Worm (Caenorhabditis elegans) whole organism, early embryonic: ENCODE data around the gene T09E8.4.

Experiments
- B0310.2 ChIP-seq: sonication (generic microtip); optimal IDR thresholded peaks from 2 replicates; lab custom pipeline; 2016; ENCODE audit warnings: mild to moderate bottlenecking, missing genetic modification characterization, missing compliant biosample characterization
- F13C5.2 ChIP-seq: sonication (generic microtip); optimal IDR thresholded peaks from 2 replicates; lab custom pipeline; 2017; ENCODE audit warnings: mild to moderate bottlenecking, missing genetic modification characterization, inconsistent platforms, missing compliant biosample characterization
- aly-1 ChIP-seq: sonication (generic microtip); optimal IDR thresholded peaks from 2 replicates; lab custom pipeline; 2016; ENCODE audit warnings: missing genetic modification characterization, missing compliant biosample characterization
- ama-1 ChIP-seq: fragments of 150-350 bp; optimal IDR thresholded peaks from 2 replicates; lab custom pipeline; 2014
- ceh-13 ChIP-seq: fragments of 200-800 bp; sonication (Bioruptor generic); optimal IDR thresholded peaks from 2 replicates; lab custom pipeline; 2018; ENCODE audit warnings: mild to moderate bottlenecking, missing genetic modification characterization, missing compliant biosample characterization
- ceh-36 ChIP-seq: sonication (generic microtip); optimal IDR thresholded peaks from 2 replicates; lab custom pipeline; 2016; ENCODE audit warnings: missing genetic modification characterization, inconsistent platforms, missing compliant biosample characterization
- ets-7 ChIP-seq: sonication (generic microtip); optimal IDR thresholded peaks from 2 replicates; lab custom pipeline; 2016; ENCODE audit warnings: missing genotype, missing genetic modification characterization, missing compliant biosample characterization
- flt-1 ChIP-seq: fragments of 200-800 bp; sonication (Bioruptor generic); IDR thresholded peaks from 2 replicates; pipeline ENCODE4 v1.3.6; 2022; ENCODE audit warnings: missing genetic modification characterization, missing compliant biosample characterization
- hmbx-1 ChIP-seq: sonication (generic microtip); optimal IDR thresholded peaks from 2 replicates; lab custom pipeline; 2016; ENCODE audit warnings: mild to moderate bottlenecking, missing genetic modification characterization, missing compliant biosample characterization
- hmg-4 ChIP-seq: fragments of 200-800 bp; sonication (Bioruptor generic); optimal IDR thresholded peaks from 2 replicates; lab custom pipeline; 2018; ENCODE audit warnings: mild to moderate bottlenecking, missing genetic modification characterization, missing compliant biosample characterization
- hnd-1 ChIP-seq: sonication (generic microtip); optimal IDR thresholded peaks from 2 replicates; lab custom pipeline; 2016; ENCODE audit warnings: missing genetic modification characterization, missing compliant biosample characterization
- pes-1 ChIP-seq: fragments of 200-800 bp; sonication (Bioruptor generic); IDR thresholded peaks from 2 replicates; pipeline ENCODE4 v1.3.6; 2022; ENCODE audit warnings: missing genetic modification reagents, missing genetic modification characterization, missing compliant biosample characterization
- scrt-1 ChIP-seq: fragments of 200-800 bp; sonication (Bioruptor generic); IDR thresholded peaks from 2 replicates; pipeline ENCODE4 v1.3.6; 2022; ENCODE audit warnings: missing genetic modification characterization, missing compliant biosample characterization
- sea-1 ChIP-seq: fragments of 200-800 bp; sonication (Bioruptor generic); conservative IDR thresholded peaks from 2 replicates; pipeline ENCODE4 v1.3.6; 2022; ENCODE audit warnings: missing genetic modification characterization, missing compliant biosample characterization
- tbx-11 ChIP-seq: fragments of 200-800 bp; sonication (Bioruptor generic); IDR thresholded peaks from 2 replicates; pipeline ENCODE4 v1.3.6; 2022; ENCODE audit warnings: missing genetic modification characterization, missing compliant biosample characterization
- tbx-37 ChIP-seq: fragments of 200-800 bp; sonication (Bioruptor generic); conservative IDR thresholded peaks from 2 replicates; pipeline ENCODE4 v1.3.6; 2022; ENCODE audit warnings: missing genetic modification reagents, missing genetic modification characterization, missing compliant biosample characterization
- tra-4 ChIP-seq: sonication (generic microtip); optimal IDR thresholded peaks from 2 replicates; lab custom pipeline; 2017; ENCODE audit warnings: missing genetic modification characterization, missing compliant biosample characterization

T09E8.4 gene

ce11 chrV:13202127-13202610 lies 18.1 kb upstream of the T09E8.4 start, which contains the start of the genes col-159 and col-160:
TSS of gene col-159 (minus strand) at chrV:13202177.
TSS of gene col-160 (minus strand) at chrV:13202189.
- TF ChIP-seq aly-1 (tag; lab: Kevin White, UChicago) (no peak), ceh-13 (no peak), ets-7 (tag; lab: Kevin White, UChicago) (no peak), F13C5.2 (no peak), tra-4 (tag; lab: Kevin White, UChicago) (no peak)

DNA sequence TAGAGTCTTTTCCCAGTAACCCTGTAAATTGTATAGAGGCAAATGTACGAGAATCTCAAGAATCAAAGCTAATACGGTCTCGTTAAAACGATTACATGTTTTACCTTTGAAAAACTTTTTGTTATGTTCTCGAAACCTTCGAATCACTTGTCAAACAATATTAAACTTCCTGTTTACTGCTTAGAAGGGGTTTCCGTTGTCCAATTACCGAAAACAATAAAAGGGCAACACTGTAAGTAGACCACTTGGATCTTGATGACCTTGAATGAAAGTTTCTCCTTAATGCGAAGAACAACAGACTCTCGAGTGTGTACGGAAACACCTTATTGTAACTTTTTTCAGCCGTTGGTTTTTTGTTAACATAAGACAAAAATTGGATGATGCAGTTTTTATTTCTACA lies 16.6 kb upstream of the T09E8.4 start:
- no peak for TF ChIP-seq scrt-1
- TF ChIP-seq tbx-11 = no peak
- TF ChIP-seq F13C5.2 = no peak
- TF ChIP-seq hnd-1 (tag; lab: Kevin White, UChicago) = no peak
- no peak for TF ChIP-seq B0310.2
- no peak for TF ChIP-seq ama-1 (lab: Kevin White, UChicago)
- TF ChIP-seq tbx-37 (GFP tag; lab: Robert Waterston, UW) = no peak
- no peak for TF ChIP-seq tra-4 (tag; lab: Kevin White, UChicago)
- TF ChIP-seq sea-1 (GFP tag; lab: Robert Waterston, UW) = no peak
- no peak for TF ChIP-seq hmbx-1 (tag; lab: Kevin White, UChicago)
- no peak for TF ChIP-seq ceh-36 (tag; lab: Kevin White, UChicago)
- no peak for TF ChIP-seq ets-7 (tag; lab: Kevin White, UChicago)
- no peak for TF ChIP-seq flt-1 (GFP tag; lab: Robert Waterston, UW)
- no peak for TF ChIP-seq pes-1
- no peak for TF ChIP-seq ceh-13
- TF ChIP-seq hmg-4 (GFP tag; lab: Kevin White, UChicago) = no peak
- TF ChIP-seq aly-1 (tag; lab: Kevin White, UChicago) = no peak

DNA sequence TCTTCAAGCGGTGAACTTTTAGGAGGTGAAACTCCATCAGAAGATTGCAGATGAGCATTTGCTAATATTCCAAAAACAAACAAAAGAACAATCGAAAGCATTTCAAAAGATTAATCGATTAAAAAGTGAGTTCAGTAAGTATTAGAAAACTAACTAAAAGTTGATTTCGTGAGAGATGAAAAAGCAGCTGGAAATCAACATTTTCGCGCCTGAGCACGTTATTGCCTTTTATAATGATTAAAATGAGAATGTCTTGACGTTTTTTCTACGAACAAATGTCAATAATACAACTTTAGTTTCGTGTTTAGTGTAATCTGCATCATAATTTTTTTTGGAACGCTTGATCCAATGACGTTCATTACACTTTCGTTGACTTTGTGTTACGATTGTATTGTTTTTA lies 13.8 kb upstream of the T09E8.4 start, which contains the start of gene F57B1.9:
Gene F57B1.9 (minus strand): TSS at position 101 of the 400 bp plus-strand sequence.
- TF ChIP-seq hmg-4 (GFP tag; lab: Kevin White, UChicago) (no peak), ama-1 (lab: Kevin White, UChicago) (no peak), flt-1 (GFP tag; lab: Robert Waterston, UW) (no peak), tbx-37 (GFP tag; lab: Robert Waterston, UW) (no peak), tbx-11 (no peak), aly-1 (tag; lab: Kevin White, UChicago) (no peak), scrt-1 (no peak)

DNA sequence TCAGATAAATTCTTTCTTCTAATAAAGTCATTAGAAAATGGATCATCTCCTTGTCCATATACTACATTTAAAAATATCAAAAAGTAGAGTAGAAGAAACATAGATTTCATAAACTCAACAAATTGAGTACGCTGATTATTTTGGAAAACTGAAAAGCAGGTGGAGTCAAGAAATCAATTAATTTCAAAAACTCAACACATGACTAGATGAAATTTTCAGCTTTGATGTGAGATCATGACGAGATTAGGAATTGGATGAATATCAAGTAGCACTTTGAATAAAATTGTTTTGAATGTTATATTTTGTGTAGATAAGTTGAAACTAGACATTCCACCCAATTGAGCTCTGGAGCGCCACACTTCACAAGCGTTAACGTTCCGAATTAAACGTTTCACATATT lies 11.5 kb upstream of the T09E8.4 start, which contains the start of gene F57B1.1:
Gene F57B1.1 (minus strand): TSS at position 101 of the 400 bp plus-strand sequence.
- no peak for TF ChIP-seq hmg-4 (GFP tag; lab: Kevin White, UChicago)
- no peak for TF ChIP-seq ceh-36 (tag; lab: Kevin White, UChicago)
- no peak for TF ChIP-seq F13C5.2
- no peak for TF ChIP-seq aly-1 (tag; lab: Kevin White, UChicago)
- no peak for TF ChIP-seq ama-1 (lab: Kevin White, UChicago)
- no peak for TF ChIP-seq ets-7 (tag; lab: Kevin White, UChicago)
- no peak for TF ChIP-seq hnd-1 (tag; lab: Kevin White, UChicago)
- no peak for TF ChIP-seq hmbx-1 (tag; lab: Kevin White, UChicago)
- no peak for TF ChIP-seq tbx-37 (GFP tag; lab: Robert Waterston, UW)
- TF ChIP-seq scrt-1 = no peak
- no peak for TF ChIP-seq pes-1
- TF ChIP-seq ceh-13 = no peak
- no peak for TF ChIP-seq B0310.2
- no peak for TF ChIP-seq flt-1 (GFP tag; lab: Robert Waterston, UW)
- TF ChIP-seq sea-1 (GFP tag; lab: Robert Waterston, UW) = no peak
- TF ChIP-seq tbx-11 = no peak
- no peak for TF ChIP-seq tra-4 (tag; lab: Kevin White, UChicago)

- TF ChIP-seq B0310.2 (no peak), tbx-37 (GFP tag; lab: Robert Waterston, UW) (no peak), ceh-36 (tag; lab: Kevin White, UChicago) (no peak)
Observed at ce11 chrV:13193488-13194042, 9.5 kb upstream of the T09E8.4 start, which contains the start of gene sun-1. TSS of gene sun-1 (minus strand) at chrV:13193538.

ce11 chrV:13185384-13185783 lies 1.3 kb upstream of the T09E8.4 start, which contains the start of gene sri-6:
TSS of gene sri-6 (plus strand) at chrV:13185684.
- TF ChIP-seq hnd-1 (tag; lab: Kevin White, UChicago) (no peak), pes-1 (no peak), tra-4 (tag; lab: Kevin White, UChicago) (no peak), ceh-36 (tag; lab: Kevin White, UChicago) (no peak), flt-1 (GFP tag; lab: Robert Waterston, UW) (no peak), scrt-1 (no peak), B0310.2 (no peak), aly-1 (tag; lab: Kevin White, UChicago) (no peak), hmbx-1 (tag; lab: Kevin White, UChicago) (no peak), F13C5.2 (no peak), ceh-13 (no peak)

ce11 chrV:13181450-13181849 lies 2.6 kb downstream of the T09E8.4 start:
- no peak for TF ChIP-seq flt-1 (GFP tag; lab: Robert Waterston, UW)
- no peak for TF ChIP-seq aly-1 (tag; lab: Kevin White, UChicago)
- no peak for TF ChIP-seq ets-7 (tag; lab: Kevin White, UChicago)
- TF ChIP-seq hnd-1 (tag; lab: Kevin White, UChicago) = no peak
- TF ChIP-seq ama-1 (lab: Kevin White, UChicago) = no peak
- no peak for TF ChIP-seq scrt-1
- TF ChIP-seq hmbx-1 (tag; lab: Kevin White, UChicago) = no peak
- no peak for TF ChIP-seq sea-1 (GFP tag; lab: Robert Waterston, UW)
- TF ChIP-seq tbx-37 (GFP tag; lab: Robert Waterston, UW) = no peak
